Worm (Caenorhabditis elegans) whole organism, L1 larva: Measurements from ENCODE around the gene vps-33.1.

Source experiments
- aly-2 ChIP-seq: fragments of 150-350 bp; optimal IDR thresholded peaks from 2 replicates; lab custom pipeline; 2014; ENCODE audit warnings: missing biosample characterization, missing genetic modification characterization
- ama-1 ChIP-seq: fragments of 150-350 bp; optimal IDR thresholded peaks from 2 replicates; lab custom pipeline; 2014
- ceh-8 ChIP-seq: fragments of 200-800 bp; sonication (Bioruptor generic); optimal IDR thresholded peaks from 2 replicates; lab custom pipeline; 2018; ENCODE audit warnings: mild to moderate bottlenecking, missing genetic modification characterization, moderate library complexity, missing compliant biosample characterization
- ceh-82 ChIP-seq, 3 experiments: fragments of 150-350 bp in 1 of 3; sonication (generic microtip) in 2 of 3; optimal IDR thresholded peaks; 2 replicates each; lab custom pipeline; 2014 to 2017; ENCODE audit warnings: missing biosample characterization in 3 of 3, missing genetic modification characterization in 3 of 3
- fkh-4 ChIP-seq: sonication (generic microtip); optimal IDR thresholded peaks from 2 replicates; lab custom pipeline; 2016; ENCODE audit warnings: missing compliant biosample characterization, missing genetic modification characterization, borderline replicate concordance
- fkh-8 ChIP-seq: sonication (generic microtip); optimal IDR thresholded peaks from 2 replicates; lab custom pipeline; 2016; ENCODE audit warnings: mild to moderate bottlenecking, missing genetic modification characterization, missing compliant biosample characterization
- hlh-17 ChIP-seq: fragments of 200-800 bp; sonication (Bioruptor generic); optimal IDR thresholded peaks from 2 replicates; lab custom pipeline; 2018; ENCODE audit warnings: missing genetic modification characterization, mild to moderate bottlenecking, missing compliant biosample characterization, moderate library complexity, borderline replicate concordance
- lin-15B ChIP-seq: fragments of 150-350 bp; sonication (generic microtip); optimal IDR thresholded peaks from 3 replicates; lab custom pipeline; 2014; ENCODE audit warnings: missing biosample characterization, missing genetic modification characterization
- mef-2 ChIP-seq: fragments of 150-350 bp; optimal IDR thresholded peaks from 2 replicates; lab custom pipeline; 2014; ENCODE audit warnings: missing biosample characterization, missing genetic modification characterization
- nhr-11 ChIP-seq: fragments of 150-350 bp; optimal IDR thresholded peaks from 2 replicates; lab custom pipeline; 2014; ENCODE audit warnings: missing biosample characterization, missing genetic modification characterization
- nhr-28 ChIP-seq: fragments of 150-350 bp; optimal IDR thresholded peaks from 2 replicates; lab custom pipeline; 2014; ENCODE audit warnings: missing biosample characterization, missing genetic modification characterization
- nhr-71 ChIP-seq: sonication (generic microtip); optimal IDR thresholded peaks from 2 replicates; lab custom pipeline; 2016; ENCODE audit warnings: mild to moderate bottlenecking, missing genetic modification characterization, moderate library complexity, missing compliant biosample characterization
- pqm-1 ChIP-seq: sonication (generic microtip); optimal IDR thresholded peaks from 3 replicates; lab custom pipeline; 2017; ENCODE audit warnings: missing biosample characterization, missing genetic modification characterization
- rnt-1 ChIP-seq: sonication (generic microtip); optimal IDR thresholded peaks from 2 replicates; lab custom pipeline; 2016; ENCODE audit warnings: mild to moderate bottlenecking, missing genetic modification characterization, moderate library complexity, missing compliant biosample characterization
- sox-4 ChIP-seq: sonication (generic microtip); optimal IDR thresholded peaks from 2 replicates; lab custom pipeline; 2016; ENCODE audit warnings: missing genetic modification characterization, missing compliant biosample characterization
- unc-30 ChIP-seq: sonication (generic microtip); optimal IDR thresholded peaks from 2 replicates; lab custom pipeline; 2017; ENCODE audit warnings: missing biosample characterization, missing genetic modification characterization
- unc-86 ChIP-seq: sonication (generic microtip); optimal IDR thresholded peaks from 2 replicates; lab custom pipeline; 2016; ENCODE audit warnings: missing genetic modification characterization, missing compliant biosample characterization
- xbp-1 ChIP-seq: sonication (generic microtip); optimal IDR thresholded peaks from 2 replicates; lab custom pipeline; 2016; ENCODE audit warnings: missing genetic modification characterization, missing compliant biosample characterization

vps-33.1 gene

DNA sequence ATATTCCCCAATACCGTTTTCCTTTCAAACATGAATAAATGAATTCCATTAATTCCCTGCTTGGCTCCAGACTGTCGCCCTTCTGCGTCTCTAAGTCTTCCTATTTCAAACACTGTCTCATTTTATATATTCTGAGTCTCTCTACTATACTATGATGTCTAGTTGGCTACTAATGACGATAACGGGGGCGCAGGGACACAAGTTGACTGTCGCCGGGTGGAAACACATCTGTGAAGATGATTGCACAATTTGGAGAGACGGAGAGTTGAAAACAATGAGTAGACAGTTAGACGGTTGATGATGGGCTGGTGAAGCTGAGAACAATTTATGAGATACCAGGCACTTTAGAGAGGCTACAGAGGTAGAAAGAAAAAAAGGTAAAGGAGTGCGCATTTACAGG lies 48.8 kb downstream of the vps-33.1 start, which contains the start of gene sma-2 (continued):
- TF ChIP-seq xbp-1 (tag; lab: Kevin White, UChicago), result peak; percentile 32
- peak; percentile 77 for TF ChIP-seq nhr-71 (tag; lab: Kevin White, UChicago)
- TF ChIP-seq fkh-4 (tag; lab: Kevin White, UChicago), result no peak
- TF ChIP-seq, all 84 proteins: peak for 34

DNA sequence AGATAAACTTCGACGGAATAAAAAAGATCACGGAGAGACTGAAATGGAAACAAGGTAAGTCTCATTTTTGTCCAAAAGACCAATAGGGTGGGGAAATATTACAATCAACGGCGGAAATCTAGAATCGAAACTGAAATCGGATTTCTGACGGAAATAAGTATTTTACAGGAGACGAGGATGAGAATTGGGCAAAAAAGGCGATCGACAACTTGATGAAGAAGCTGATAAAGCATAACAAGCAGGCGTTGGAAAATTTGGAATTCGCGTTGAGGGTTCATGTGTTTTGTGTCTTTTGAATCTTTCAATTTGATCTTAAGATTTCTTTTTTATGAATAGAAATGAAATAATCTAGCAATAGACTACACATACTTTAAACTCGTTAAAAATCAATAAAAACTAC lies 49.9 kb downstream of the vps-33.1 start, which contains the start of gene ugtp-1:
ugtp-1 (minus strand) TSS at position 101 of the 400 bp plus-strand sequence.
- no peak for TF ChIP-seq ama-1 (lab: Kevin White, UChicago)
- TF ChIP-seq mef-2 (tag; lab: Kevin White, UChicago), result no peak
- TF ChIP-seq rnt-1 (tag; lab: Kevin White, UChicago), result no peak
- TF ChIP-seq fkh-8 (tag; lab: Kevin White, UChicago), result no peak
- TF ChIP-seq sox-4 (tag; lab: Kevin White, UChicago), result no peak
- no peak for TF ChIP-seq aly-2 (tag; lab: Kevin White, UChicago)
- TF ChIP-seq pqm-1, result no peak
- TF ChIP-seq unc-30, result no peak
- no peak for TF ChIP-seq ceh-82 (tag; optimal IDR thresholded peaks at IDR 0.05; lab: Kevin White, UChicago)
- no peak for TF ChIP-seq ceh-8 (GFP tag; lab: Kevin White, UChicago)
- no peak for TF ChIP-seq hlh-17 (GFP tag; lab: Kevin White, UChicago)
- TF ChIP-seq nhr-11 (tag; lab: Kevin White, UChicago), result no peak
- no peak for TF ChIP-seq nhr-28
- no peak for TF ChIP-seq lin-15B (tag; lab: Kevin White, UChicago)
- no peak for TF ChIP-seq unc-86 (tag; lab: Kevin White, UChicago)
